Fruit fly (Drosophila melanogaster): Measurements from ENCODE around the gene CG3552.

CG3552 gene

DNA sequence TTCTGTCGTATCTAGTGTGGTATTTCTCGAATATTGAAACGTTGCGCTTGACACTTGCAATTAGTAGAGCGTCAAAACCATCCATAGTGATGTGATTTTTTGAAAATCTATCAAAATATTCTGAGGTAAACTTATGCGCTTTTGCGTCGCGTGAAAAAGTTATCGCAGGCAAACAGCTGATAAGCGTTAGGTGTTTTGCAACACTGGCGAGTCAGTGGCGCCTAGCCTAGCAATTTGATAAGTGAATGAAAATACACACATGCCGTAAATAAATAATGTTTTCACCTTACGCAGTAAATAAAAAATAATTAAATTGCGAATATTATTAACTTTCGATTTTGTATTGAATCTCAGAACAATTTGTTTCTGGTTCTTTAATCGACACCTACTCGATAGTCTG is 20.8 kb upstream of the CG3552 start, which contains the start of gene CG42526:
Gene CG42526, minus strand, starts transcription at position 85 of the 400 bp plus-strand sequence.
- TF ChIP-seq CTCF (GFP tag; optimal IDR thresholded peaks at IDR 0.05) (peak; percentile 59), nmo (GFP tag; optimal IDR thresholded peaks at IDR 0.05) (peak; percentile 34), Vsx1 (GFP tag; optimal IDR thresholded peaks at IDR 0.05) (no peak), CG7372 (GFP tag; IDR thresholded peaks at IDR 0.05) (no peak), fd96Cb (tag; optimal IDR thresholded peaks at IDR 0.05) (no peak), D (optimal IDR thresholded peaks at IDR 0.05) (no peak), D (GFP tag; optimal IDR thresholded peaks at IDR 0.05) (no peak), CG3838 (GFP tag; optimal IDR thresholded peaks at IDR 0.05) (no peak), CG6272 (GFP tag; IDR thresholded peaks at IDR 0.05) (no peak), CG10654 (GFP tag; optimal IDR thresholded peaks at IDR 0.05) (no peak), Oli (tag; optimal IDR thresholded peaks at IDR 0.05) (no peak), CG6689 (GFP tag; IDR thresholded peaks at IDR 0.05) (no peak; the same call in 1 of the 2 replicates), Bgb (GFP tag; IDR thresholded peaks at IDR 0.05; ENCODE audit: partially characterized antibody) (peak; percentile 62; the same call in 1 of the 2 replicates), ci (GFP tag; IDR thresholded peaks at IDR 0.05) (peak; percentile 70), H15 (GFP tag; IDR thresholded peaks at IDR 0.05) (no peak), NC2α (GFP tag; optimal IDR thresholded peaks at IDR 0.05) (no peak), Meics (GFP tag; optimal IDR thresholded peaks at IDR 0.05) (no peak), CG7839 (tag; optimal IDR thresholded peaks at IDR 0.05) (no peak), pb (GFP tag; optimal IDR thresholded peaks at IDR 0.05) (peak; percentile 5), gcm (GFP tag; optimal IDR thresholded peaks at IDR 0.05) (no peak), croc (GFP tag; conservative IDR thresholded peaks at IDR 0.05) (no peak), gem (tag; optimal IDR thresholded peaks at IDR 0.05) (peak; percentile 52), bsh (GFP tag; optimal IDR thresholded peaks at IDR 0.05) (peak in 1 of 2 experiments; percentile 28), CG10321 (GFP tag; IDR thresholded peaks at IDR 0.05) (0 out of 2 replicates have a peak, but pooled peaks have one; percentile 11), CG10147 (GFP tag; optimal IDR thresholded peaks at IDR 0.05) (peak; percentile 22), HmgD (GFP tag; optimal IDR thresholded peaks at IDR 0.05) (no peak), cato (GFP tag; optimal IDR thresholded peaks at IDR 0.05; ENCODE audit: borderline replicate concordance) (no peak), Dek (tag; optimal IDR thresholded peaks at IDR 0.05) (no peak), pros (GFP tag; optimal IDR thresholded peaks at IDR 0.05) (no peak), wek (GFP tag; optimal IDR thresholded peaks at IDR 0.05) (no peak), CG14710 (tag; optimal IDR thresholded peaks at IDR 0.05) (peak; percentile 39), CG4282 (GFP tag; optimal IDR thresholded peaks at IDR 0.05) (no peak), CG13296 (GFP tag; optimal IDR thresholded peaks at IDR 0.05) (no peak), CG15479 (GFP tag; optimal IDR thresholded peaks at IDR 0.05) (no peak), Atf-2 (GFP tag; optimal IDR thresholded peaks at IDR 0.05) (peak; percentile 22), Dref (GFP tag; IDR thresholded peaks at IDR 0.05) (peak; percentile 44), sim (GFP tag; IDR thresholded peaks at IDR 0.05) (no peak), CG3163 (GFP tag; optimal IDR thresholded peaks at IDR 0.05) (no peak), MBD-R2 (GFP tag; IDR thresholded peaks at IDR 0.05) (peak; percentile 70), CG17829 (tag; optimal IDR thresholded peaks at IDR 0.05) (peak; percentile 31), bcd (GFP tag; optimal IDR thresholded peaks at IDR 0.05) (no peak), ken (GFP tag; IDR thresholded peaks at IDR 0.05) (peak; percentile 54; the same call in 2 of the 3 replicates), CG1603 (tag; optimal IDR thresholded peaks at IDR 0.05) (peak; percentile 59), CG6813 (GFP tag; optimal IDR thresholded peaks at IDR 0.05) (no peak), CG14014 (GFP tag; IDR thresholded peaks at IDR 0.05) (peak; percentile 73), CG9817 (tag; optimal IDR thresholded peaks at IDR 0.05) (peak; percentile 24), Tbp (GFP tag; optimal IDR thresholded peaks at IDR 0.05) (no peak), CG2120 (GFP tag; optimal IDR thresholded peaks at IDR 0.05) (peak; percentile 80), stc (GFP tag; IDR thresholded peaks at IDR 0.05) (no peak), CG8089 (GFP tag; optimal IDR thresholded peaks at IDR 0.05) (no peak), CG12219 (GFP tag; optimal IDR thresholded peaks at IDR 0.05) (no peak), ro (GFP tag; IDR thresholded peaks at IDR 0.05) (no peak)

All from whole organism, embryonic.